Worm (Caenorhabditis elegans) whole organism, L3 larva: ENCODE results near the gene ZK938.3.

Experiments used
- R02D3.7 ChIP-seq: fragments of 150-350 bp; optimal IDR thresholded peaks from 2 replicates; lab custom pipeline; 2014; ENCODE audit warnings: missing biosample characterization, missing genetic modification characterization
- ZK546.5 ChIP-seq: sonication (generic microtip); optimal IDR thresholded peaks from 2 replicates; lab custom pipeline; 2017; ENCODE audit warnings: missing biosample characterization, missing genetic modification characterization
- aly-2 ChIP-seq: fragments of 150-350 bp; optimal IDR thresholded peaks from 2 replicates; lab custom pipeline; 2014; ENCODE audit warnings: missing biosample characterization, missing genetic modification characterization
- ama-1 ChIP-seq: fragments of 150-350 bp; optimal IDR thresholded peaks from 2 replicates; lab custom pipeline; 2018
- ceh-28 ChIP-seq: fragments of 150-350 bp; optimal IDR thresholded peaks from 2 replicates; lab custom pipeline; 2014; ENCODE audit warnings: missing biosample characterization, missing genetic modification reagents, missing genetic modification characterization
- ceh-82 ChIP-seq: fragments of 150-350 bp; optimal IDR thresholded peaks from 2 replicates; lab custom pipeline; 2014; ENCODE audit warnings: missing biosample characterization, missing genetic modification characterization
- ceh-9 ChIP-seq: sonication (generic microtip); optimal IDR thresholded peaks from 2 replicates; lab custom pipeline; 2018; ENCODE audit warnings: missing biosample characterization, missing genetic modification characterization
- daf-12 ChIP-seq: fragments of 150-350 bp; optimal IDR thresholded peaks from 2 replicates; lab custom pipeline; 2014; ENCODE audit warnings: missing biosample characterization, missing genetic modification reagents, missing genetic modification characterization
- egl-27 ChIP-seq: sonication (generic microtip); optimal IDR thresholded peaks from 4 replicates; lab custom pipeline; 2017; ENCODE audit warnings: missing biosample characterization, missing genetic modification reagents, missing genetic modification characterization
- egl-5 ChIP-seq: fragments of 150-350 bp; optimal IDR thresholded peaks from 2 replicates; lab custom pipeline; 2017; ENCODE audit warnings: missing biosample characterization, missing genetic modification reagents, missing genetic modification characterization, inconsistent platforms
- elt-1 ChIP-seq: fragments of 150-350 bp; optimal IDR thresholded peaks from 2 replicates; lab custom pipeline; 2014; ENCODE audit warnings: missing biosample characterization, missing genetic modification characterization
- elt-2 ChIP-seq: sonication (generic microtip); optimal IDR thresholded peaks from 2 replicates; lab custom pipeline; 2016; ENCODE audit warnings: missing genetic modification reagents, mild to moderate bottlenecking, missing genetic modification characterization, missing compliant biosample characterization
- elt-3 ChIP-seq, 3 experiments: fragments of 150-350 bp in 1 of 3; sonication (generic microtip) in 2 of 3; optimal IDR thresholded peaks; 2 replicates in 2 of 3; 4 replicates in 1 of 3; lab custom pipeline; 2014 to 2017; ENCODE audit warnings: missing biosample characterization in 3 of 3, missing genetic modification characterization in 3 of 3
- eor-1 ChIP-seq, 2 experiments: fragments of 150-350 bp; optimal IDR thresholded peaks; 2 replicates each; lab custom pipeline; 2014 to 2018; ENCODE audit warnings: missing biosample characterization in 2 of 2, missing genetic modification characterization in 2 of 2
- fkh-10 ChIP-seq: sonication (generic microtip); optimal IDR thresholded peaks from 2 replicates; lab custom pipeline; 2017; ENCODE audit warnings: missing biosample characterization, missing genetic modification reagents, missing genetic modification characterization
- fkh-2 ChIP-seq: fragments of 150-350 bp; optimal IDR thresholded peaks from 2 replicates; lab custom pipeline; 2014; ENCODE audit warnings: missing biosample characterization, missing genetic modification reagents, missing genetic modification characterization
- fos-1 ChIP-seq: fragments of 150-350 bp; optimal IDR thresholded peaks from 2 replicates; lab custom pipeline; 2014; ENCODE audit warnings: missing biosample characterization, missing genetic modification characterization
- hmg-11 ChIP-seq: sonication (generic microtip); optimal IDR thresholded peaks from 2 replicates; lab custom pipeline; 2016; ENCODE audit warnings: missing genetic modification characterization, missing compliant biosample characterization
- jun-1 ChIP-seq: fragments of 150-350 bp; optimal IDR thresholded peaks from 2 replicates; lab custom pipeline; 2014; ENCODE audit warnings: missing biosample characterization, missing genetic modification reagents, missing genetic modification characterization
- lin-15B ChIP-seq: fragments of 150-350 bp; optimal IDR thresholded peaks from 2 replicates; lab custom pipeline; 2014; ENCODE audit warnings: missing biosample characterization, missing genetic modification characterization
- lin-39 ChIP-seq: fragments of 150-350 bp; optimal IDR thresholded peaks from 2 replicates; lab custom pipeline; 2018; ENCODE audit warnings: missing biosample characterization, missing genetic modification reagents, missing genetic modification characterization
- lsy-12 ChIP-seq: sonication (generic microtip); optimal IDR thresholded peaks from 2 replicates; lab custom pipeline; 2016; ENCODE audit warnings: mild to moderate bottlenecking, missing genetic modification characterization, missing compliant biosample characterization
- mdl-1 ChIP-seq: fragments of 150-350 bp; optimal IDR thresholded peaks from 2 replicates; lab custom pipeline; 2014; ENCODE audit warnings: missing biosample characterization, missing genetic modification characterization
- mml-1 ChIP-seq: fragments of 150-350 bp; sonication (generic microtip); optimal IDR thresholded peaks from 3 replicates; lab custom pipeline; 2014; ENCODE audit warnings: missing biosample characterization, missing genetic modification characterization
- nfya-1 ChIP-seq: sonication (generic microtip); optimal IDR thresholded peaks from 2 replicates; lab custom pipeline; 2017; ENCODE audit warnings: missing genetic modification characterization, mild to moderate bottlenecking, missing compliant biosample characterization, antibody characterized with exemption, moderate library complexity; ENCODE audit not compliant: insufficient read depth
- nhr-11 ChIP-seq: fragments of 150-350 bp; optimal IDR thresholded peaks from 2 replicates; lab custom pipeline; 2014; ENCODE audit warnings: missing biosample characterization, missing genetic modification characterization
- nhr-12 ChIP-seq: fragments of 150-350 bp; optimal IDR thresholded peaks from 2 replicates; lab custom pipeline; 2014; ENCODE audit warnings: missing biosample characterization, missing genetic modification characterization
- nhr-23 ChIP-seq: fragments of 150-350 bp; optimal IDR thresholded peaks from 2 replicates; lab custom pipeline; 2014; ENCODE audit warnings: missing biosample characterization, missing genetic modification reagents, missing genetic modification characterization
- nhr-237 ChIP-seq: fragments of 150-350 bp; optimal IDR thresholded peaks from 2 replicates; lab custom pipeline; 2014; ENCODE audit warnings: missing biosample characterization, missing genetic modification characterization
- nhr-25 ChIP-seq: sonication (generic microtip); optimal IDR thresholded peaks from 2 replicates; lab custom pipeline; 2017; ENCODE audit warnings: missing biosample characterization, missing genetic modification characterization
- nhr-28 ChIP-seq: fragments of 150-350 bp; optimal IDR thresholded peaks from 2 replicates; lab custom pipeline; 2014; ENCODE audit warnings: missing biosample characterization, missing genetic modification characterization
- nhr-43 ChIP-seq: sonication (generic microtip); optimal IDR thresholded peaks from 2 replicates; lab custom pipeline; 2016; ENCODE audit warnings: mild to moderate bottlenecking, missing genetic modification characterization, missing compliant biosample characterization; ENCODE audit not compliant: poor library complexity, severe bottlenecking
- nhr-67 ChIP-seq: fragments of 150-350 bp; optimal IDR thresholded peaks from 2 replicates; lab custom pipeline; 2014; ENCODE audit warnings: missing biosample characterization, missing genetic modification characterization
- nhr-76 ChIP-seq: fragments of 150-350 bp; sonication (generic microtip); optimal IDR thresholded peaks from 5 replicates; lab custom pipeline; 2014; ENCODE audit warnings: missing biosample characterization, missing genetic modification characterization
- nhr-77 ChIP-seq: fragments of 150-350 bp; optimal IDR thresholded peaks from 2 replicates; lab custom pipeline; 2014; ENCODE audit warnings: missing biosample characterization, missing genetic modification characterization
- pha-4 ChIP-seq: fragments of 150-350 bp; optimal IDR thresholded peaks from 2 replicates; lab custom pipeline; 2014; ENCODE audit warnings: missing biosample characterization, missing genetic modification reagents, missing genetic modification characterization
- pqm-1 ChIP-seq: fragments of 150-350 bp; optimal IDR thresholded peaks from 2 replicates; lab custom pipeline; 2017; ENCODE audit warnings: missing biosample characterization, missing genetic modification characterization, inconsistent platforms
- sea-2 ChIP-seq: fragments of 150-350 bp; sonication (generic microtip); optimal IDR thresholded peaks from 4 replicates; lab custom pipeline; 2014; ENCODE audit warnings: missing biosample characterization, missing genetic modification reagents, missing genetic modification characterization
- skn-1 ChIP-seq: fragments of 150-350 bp; optimal IDR thresholded peaks from 2 replicates; lab custom pipeline; 2014; ENCODE audit warnings: missing biosample characterization, missing genetic modification characterization
- snpc-4 ChIP-seq: fragments of 150-350 bp; optimal IDR thresholded peaks from 2 replicates; lab custom pipeline; 2014; ENCODE audit warnings: missing biosample characterization, missing genetic modification characterization
- tbx-2 ChIP-seq: sonication (generic microtip); optimal IDR thresholded peaks from 2 replicates; lab custom pipeline; 2016; ENCODE audit warnings: mild to moderate bottlenecking, missing genetic modification characterization, missing compliant biosample characterization
- unc-39 ChIP-seq: sonication (generic microtip); optimal IDR thresholded peaks from 4 replicates; lab custom pipeline; 2017; ENCODE audit warnings: missing biosample characterization, missing genetic modification characterization
- unc-62 ChIP-seq: fragments of 150-350 bp; sonication (generic microtip); optimal IDR thresholded peaks from 4 replicates; lab custom pipeline; 2014; ENCODE audit warnings: missing biosample characterization, missing genetic modification reagents, missing genetic modification characterization
- ztf-4 ChIP-seq: fragments of 150-350 bp; optimal IDR thresholded peaks from 2 replicates; lab custom pipeline; 2014; ENCODE audit warnings: missing biosample characterization, missing genetic modification characterization

ZK938.3 gene

ce11 chrII:9793197-9793596 lies 40.6 kb downstream of the ZK938.3 start, which contains the start of gene cyp-13A3:
cyp-13A3 (minus strand) TSS chrII:9793297.
- TF ChIP-seq sea-2 = no peak
- TF ChIP-seq daf-12 = no peak
- TF ChIP-seq elt-3 (tag; optimal IDR thresholded peaks at IDR 0.05; lab: Kevin White, UChicago) = no peak
- no peak for TF ChIP-seq aly-2 (tag; lab: Kevin White, UChicago)
- TF ChIP-seq nhr-11 (tag; lab: Kevin White, UChicago) = no peak
- TF ChIP-seq nhr-67 (tag; lab: Kevin White, UChicago) = no peak
- no peak for TF ChIP-seq fkh-10
- no peak for TF ChIP-seq eor-1 (tag; optimal IDR thresholded peaks at IDR 0.05; lab: Kevin White, UChicago)
- no peak for TF ChIP-seq egl-27 (tag; lab: Kevin White, UChicago)
- no peak for TF ChIP-seq nhr-43 (tag; lab: Kevin White, UChicago)
- TF ChIP-seq, all 47 proteins: peak for 0

ce11 chrII:9791185-9791584 lies 42.6 kb downstream of the ZK938.3 start:
- TF ChIP-seq mdl-1 (tag; lab: Kevin White, UChicago) (no peak), lin-39 (tag; lab: Kevin White, UChicago) (no peak), nhr-43 (tag; lab: Kevin White, UChicago) (peak; percentile 35), elt-2 (tag; lab: Kevin White, UChicago) (peak; percentile 97), elt-3 (tag; optimal IDR thresholded peaks at IDR 0.05; lab: Kevin White, UChicago) (no peak), eor-1 (tag; optimal IDR thresholded peaks at IDR 0.05; lab: Kevin White, UChicago) (no peak), pha-4 (peak; percentile 28), R02D3.7 (tag; lab: Kevin White, UChicago) (no peak), nhr-23 (peak; percentile 39), nhr-76 (tag; lab: Kevin White, UChicago) (no peak), nhr-67 (tag; lab: Kevin White, UChicago) (no peak), nfya-1 (tag; lab: Kevin White, UChicago) (no peak), daf-12 (no peak), fkh-10 (no peak), nhr-77 (tag; lab: Kevin White, UChicago) (no peak), jun-1 (tag; lab: Kevin White, UChicago) (peak; percentile 84), egl-27 (tag; lab: Kevin White, UChicago) (no peak), nhr-11 (tag; lab: Kevin White, UChicago) (no peak), pqm-1 (peak; percentile 98)

- TF ChIP-seq ZK546.5 (tag; lab: Kevin White, UChicago) (no peak), egl-27 (tag; lab: Kevin White, UChicago) (no peak), fos-1 (tag; lab: Kevin White, UChicago) (no peak), ceh-82 (no peak), ztf-4 (no peak), nfya-1 (tag; lab: Kevin White, UChicago) (peak; percentile 31), jun-1 (tag; lab: Kevin White, UChicago) (peak; percentile 26), sea-2 (no peak), fkh-10 (no peak), R02D3.7 (tag; lab: Kevin White, UChicago) (no peak), pqm-1 (peak; percentile 71), elt-3 (tag; optimal IDR thresholded peaks at IDR 0.05; lab: Kevin White, UChicago) (no peak), snpc-4 (tag; lab: Kevin White, UChicago) (peak; percentile 96), elt-1 (tag; lab: Kevin White, UChicago) (peak; percentile 85), nhr-43 (tag; lab: Kevin White, UChicago) (peak; percentile 32), lsy-12 (tag; lab: Kevin White, UChicago) (peak; percentile 38), nhr-67 (tag; lab: Kevin White, UChicago) (no peak), ceh-9 (tag; lab: Kevin White, UChicago) (no peak), nhr-25 (tag; lab: Kevin White, UChicago) (peak; percentile 92), egl-5 (tag; lab: Kevin White, UChicago) (no peak), mdl-1 (tag; lab: Kevin White, UChicago) (no peak), tbx-2 (tag; lab: Kevin White, UChicago) (no peak), nhr-12 (no peak), lin-15B (tag; lab: Kevin White, UChicago) (peak; percentile 11), fkh-2 (no peak), nhr-11 (tag; lab: Kevin White, UChicago) (peak; percentile 52), nhr-28 (no peak), nhr-23 (peak; percentile 55), eor-1 (tag; optimal IDR thresholded peaks at IDR 0.05; lab: Kevin White, UChicago) (no peak), ceh-28 (tag; lab: Kevin White, UChicago) (peak; percentile 5), pha-4 (peak; percentile 73), ama-1 (lab: Kevin White, UChicago) (no peak), nhr-76 (tag; lab: Kevin White, UChicago) (no peak), nhr-237 (tag; lab: Kevin White, UChicago) (no peak), unc-62 (GFP tag; lab: Kevin White, UChicago) (no peak), aly-2 (tag; lab: Kevin White, UChicago) (no peak), unc-39 (tag; lab: Kevin White, UChicago) (no peak), hmg-11 (no peak), mml-1 (tag; lab: Kevin White, UChicago) (no peak), skn-1 (no peak)
These were observed 46.2 kb downstream of the ZK938.3 start, which contains the start of gene cyp-13A2 for ce11 chrII:9787395-9788152. cyp-13A2 (minus strand) TSS chrII:9787629.
